Worm (Caenorhabditis elegans) whole organism, late embryonic: Measurements from ENCODE around the gene F38B6.4.

Experiments
- ahr-1 ChIP-seq: sonication (generic microtip); optimal IDR thresholded peaks from 2 replicates; lab custom pipeline; 2016; ENCODE audit warnings: missing genetic modification characterization, missing compliant biosample characterization
- ama-1 ChIP-seq: fragments of 150-350 bp; optimal IDR thresholded peaks from 2 replicates; lab custom pipeline; 2014
- che-1 ChIP-seq: sonication (generic microtip); optimal IDR thresholded peaks from 2 replicates; lab custom pipeline; 2016; ENCODE audit warnings: mild to moderate bottlenecking, missing genetic modification characterization, missing compliant biosample characterization
- hlh-15 ChIP-seq: sonication (generic microtip); optimal IDR thresholded peaks from 2 replicates; lab custom pipeline; 2016; ENCODE audit warnings: missing genetic modification characterization, missing compliant biosample characterization
- mec-3 ChIP-seq: sonication (generic microtip); optimal IDR thresholded peaks from 2 replicates; lab custom pipeline; 2016; ENCODE audit warnings: borderline replicate concordance, missing genetic modification characterization, missing compliant biosample characterization
- nhr-11 ChIP-seq: fragments of 150-350 bp; optimal IDR thresholded peaks from 2 replicates; lab custom pipeline; 2014; ENCODE audit warnings: missing biosample characterization, missing genetic modification characterization
- pqm-1 ChIP-seq: sonication (generic microtip); optimal IDR thresholded peaks from 2 replicates; lab custom pipeline; 2016; ENCODE audit warnings: missing genetic modification characterization, missing compliant biosample characterization
- tbx-2 ChIP-seq: sonication (generic microtip); optimal IDR thresholded peaks from 2 replicates; lab custom pipeline; 2016; ENCODE audit warnings: missing genetic modification characterization, missing compliant biosample characterization
- tbx-7 ChIP-seq: sonication (generic microtip); optimal IDR thresholded peaks from 2 replicates; lab custom pipeline; 2016; ENCODE audit warnings: missing genotype, missing genetic modification characterization, missing compliant biosample characterization
- unc-3 ChIP-seq, 2 experiments: fragments of 200-800 bp in 1 of 2; sonication (Bioruptor generic) in 1 of 2; sonication (generic microtip) in 1 of 2; conservative IDR thresholded peaks in 1 of 2; optimal IDR thresholded peaks in 1 of 2; 2 replicates each; pipeline versions ENCODE4 v1.3.6 to Lab custom; 2016 to 2022; ENCODE audit warnings: missing compliant biosample characterization in 2 of 2, missing genetic modification characterization in 2 of 2, missing genetic modification reagents in 1 of 2

DNA sequence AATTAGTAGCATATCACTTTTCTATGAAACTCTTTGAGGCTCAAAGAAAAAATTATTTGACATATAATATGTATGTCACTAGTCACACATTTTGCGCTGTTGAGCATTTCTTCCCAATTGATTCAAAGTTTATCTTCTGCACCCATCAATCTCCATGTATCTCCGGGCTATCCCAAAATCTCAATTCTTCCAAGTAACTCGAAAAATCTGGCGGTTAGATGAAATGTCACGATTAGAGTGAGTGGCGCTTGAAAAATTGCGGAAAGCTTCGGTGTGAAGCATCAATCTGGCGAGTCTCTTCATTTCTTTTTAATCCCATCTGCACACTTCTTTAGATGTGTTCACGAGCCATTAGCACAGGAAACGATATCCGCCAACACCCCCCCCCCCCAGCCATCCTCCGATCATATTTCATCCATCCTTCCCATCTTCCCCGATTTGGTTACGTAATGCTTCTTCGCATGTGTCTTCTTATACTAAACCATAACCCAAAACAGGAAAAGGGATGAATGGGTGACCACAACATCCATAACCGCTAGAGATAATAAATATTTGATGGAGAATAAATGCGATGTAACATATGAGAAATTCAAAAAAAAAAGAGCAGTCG lies 14.4 kb downstream of the F38B6.4 start:
- TF ChIP-seq ama-1 (lab: Kevin White, UChicago) (no peak), nhr-11 (no peak), che-1 (no peak), tbx-7 (tag; lab: Kevin White, UChicago) (no peak), unc-3 (GFP tag; conservative IDR thresholded peaks at IDR 0.05; lab: Robert Waterston, UW) (no peak), unc-3 (tag; optimal IDR thresholded peaks at IDR 0.05; lab: Kevin White, UChicago) (no peak), hlh-15 (tag; lab: Kevin White, UChicago) (no peak), pqm-1 (no peak), ahr-1 (no peak), tbx-2 (tag; lab: Kevin White, UChicago) (no peak), mec-3 (tag; lab: Kevin White, UChicago) (no peak)
